Worm (Caenorhabditis elegans) whole organism, early embryonic: ENCODE data around the gene math-48.

ENCODE experiments used
- B0310.2 ChIP-seq: sonication (generic microtip); optimal IDR thresholded peaks from 2 replicates; lab custom pipeline; 2016; ENCODE audit warnings: mild to moderate bottlenecking, missing genetic modification characterization, missing compliant biosample characterization
- F13C5.2 ChIP-seq: sonication (generic microtip); optimal IDR thresholded peaks from 2 replicates; lab custom pipeline; 2017; ENCODE audit warnings: mild to moderate bottlenecking, missing genetic modification characterization, inconsistent platforms, missing compliant biosample characterization
- aly-1 ChIP-seq: sonication (generic microtip); optimal IDR thresholded peaks from 2 replicates; lab custom pipeline; 2016; ENCODE audit warnings: missing genetic modification characterization, missing compliant biosample characterization
- ama-1 ChIP-seq: fragments of 150-350 bp; optimal IDR thresholded peaks from 2 replicates; lab custom pipeline; 2014
- flt-1 ChIP-seq: fragments of 200-800 bp; sonication (Bioruptor generic); IDR thresholded peaks from 2 replicates; pipeline ENCODE4 v1.3.6; 2022; ENCODE audit warnings: missing genetic modification characterization, missing compliant biosample characterization
- hmg-4 ChIP-seq: fragments of 200-800 bp; sonication (Bioruptor generic); optimal IDR thresholded peaks from 2 replicates; lab custom pipeline; 2018; ENCODE audit warnings: mild to moderate bottlenecking, missing genetic modification characterization, missing compliant biosample characterization
- pes-1 ChIP-seq: fragments of 200-800 bp; sonication (Bioruptor generic); IDR thresholded peaks from 2 replicates; pipeline ENCODE4 v1.3.6; 2022; ENCODE audit warnings: missing genetic modification reagents, missing genetic modification characterization, missing compliant biosample characterization
- scrt-1 ChIP-seq: fragments of 200-800 bp; sonication (Bioruptor generic); IDR thresholded peaks from 2 replicates; pipeline ENCODE4 v1.3.6; 2022; ENCODE audit warnings: missing genetic modification characterization, missing compliant biosample characterization
- sea-1 ChIP-seq: fragments of 200-800 bp; sonication (Bioruptor generic); conservative IDR thresholded peaks from 2 replicates; pipeline ENCODE4 v1.3.6; 2022; ENCODE audit warnings: missing genetic modification characterization, missing compliant biosample characterization
- tbx-11 ChIP-seq: fragments of 200-800 bp; sonication (Bioruptor generic); IDR thresholded peaks from 2 replicates; pipeline ENCODE4 v1.3.6; 2022; ENCODE audit warnings: missing genetic modification characterization, missing compliant biosample characterization
- tbx-37 ChIP-seq: fragments of 200-800 bp; sonication (Bioruptor generic); conservative IDR thresholded peaks from 2 replicates; pipeline ENCODE4 v1.3.6; 2022; ENCODE audit warnings: missing genetic modification reagents, missing genetic modification characterization, missing compliant biosample characterization
- tra-4 ChIP-seq: sonication (generic microtip); optimal IDR thresholded peaks from 2 replicates; lab custom pipeline; 2017; ENCODE audit warnings: missing genetic modification characterization, missing compliant biosample characterization

DNA sequence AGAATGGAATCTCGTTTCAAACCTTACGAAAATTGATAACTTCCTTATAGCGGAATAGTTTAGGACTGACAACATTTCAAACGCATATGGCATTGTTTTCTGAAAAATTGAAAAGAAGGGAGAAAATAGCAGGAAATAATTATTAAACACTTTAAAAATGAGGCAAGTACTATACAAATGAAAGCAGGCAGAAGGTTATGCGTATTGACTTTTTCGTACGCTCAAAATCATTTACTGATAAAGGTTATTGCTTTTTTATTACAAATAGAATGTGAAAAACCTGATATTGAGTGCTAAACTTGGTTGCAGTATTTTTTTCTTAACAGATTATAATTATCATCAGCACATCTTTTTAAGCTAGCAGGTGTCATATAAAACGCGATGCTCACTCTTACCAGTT is 6.7 kb downstream of the math-48 start, which contains the start of gene ZK250.13:
- TF ChIP-seq ama-1 (lab: Kevin White, UChicago), result no peak
- TF ChIP-seq aly-1 (tag; lab: Kevin White, UChicago), result no peak
- TF ChIP-seq pes-1 (GFP tag; lab: Robert Waterston, UW), result no peak
- TF ChIP-seq B0310.2 (tag; lab: Kevin White, UChicago), result no peak
- no peak for TF ChIP-seq flt-1 (GFP tag; lab: Robert Waterston, UW)
- TF ChIP-seq tra-4 (tag; lab: Kevin White, UChicago), result no peak
- TF ChIP-seq sea-1 (GFP tag; lab: Robert Waterston, UW), result no peak
- no peak for TF ChIP-seq F13C5.2
- no peak for TF ChIP-seq tbx-37
- no peak for TF ChIP-seq tbx-11
- no peak for TF ChIP-seq hmg-4 (GFP tag; lab: Kevin White, UChicago)
- no peak for TF ChIP-seq scrt-1 (GFP tag; lab: Robert Waterston, UW)
